Worm (Caenorhabditis elegans) whole organism, mixed stage, embryonic: Measurements from ENCODE around the gene ZC53.2.

Experiments used
- hlh-1 ChIP-seq: fragments of 150-350 bp; optimal IDR thresholded peaks from 2 replicates; lab custom pipeline; 2014; ENCODE audit warnings: missing biosample characterization, missing genetic modification reagents, missing genetic modification characterization
- lin-13 ChIP-seq: fragments of 150-350 bp; optimal IDR thresholded peaks from 2 replicates; lab custom pipeline; 2014; ENCODE audit warnings: missing biosample characterization, missing genetic modification characterization
- lsy-2 ChIP-seq: fragments of 150-350 bp; optimal IDR thresholded peaks from 2 replicates; lab custom pipeline; 2014; ENCODE audit warnings: missing biosample characterization, missing genetic modification characterization
- mab-5 ChIP-seq: fragments of 150-350 bp; optimal IDR thresholded peaks from 2 replicates; lab custom pipeline; 2014; ENCODE audit warnings: missing biosample characterization, missing genetic modification characterization
- nhr-76 ChIP-seq: sonication (generic microtip); optimal IDR thresholded peaks from 2 replicates; lab custom pipeline; 2017; ENCODE audit warnings: missing biosample characterization, missing genetic modification characterization
- snpc-4 ChIP-seq: fragments of 150-350 bp; optimal IDR thresholded peaks from 2 replicates; lab custom pipeline; 2014; ENCODE audit warnings: missing biosample characterization, missing genetic modification characterization

DNA sequence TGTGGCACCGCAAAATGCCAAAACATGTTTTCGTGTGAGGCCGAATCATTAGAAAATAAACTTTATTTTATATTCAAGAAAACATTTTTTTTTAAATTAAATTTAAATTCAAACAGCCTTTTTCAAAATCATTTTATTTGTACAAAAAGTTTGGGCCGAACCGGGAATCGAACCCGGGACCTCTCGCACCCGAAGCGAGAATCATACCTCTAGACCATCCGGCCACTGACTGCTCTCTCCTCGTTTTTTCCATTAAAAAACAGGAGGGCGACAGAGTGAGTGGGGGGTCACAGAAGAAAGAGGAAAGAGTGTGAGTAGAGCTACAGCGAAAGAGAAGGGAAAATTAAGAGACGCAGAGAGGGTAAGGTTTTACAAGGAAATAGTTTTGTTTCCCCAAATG, 43.4 kb downstream of the ZC53.2 start:
- TF ChIP-seq snpc-4 (tag; lab: Kevin White, UChicago) (no peak), hlh-1 (tag; lab: Kevin White, UChicago) (peak; percentile 14), lsy-2 (tag; lab: Kevin White, UChicago) (no peak), mab-5 (no peak), nhr-76 (tag; lab: Kevin White, UChicago) (no peak), lin-13 (tag; lab: Kevin White, UChicago) (peak; percentile 55)
